Fruit fly (Drosophila melanogaster): ENCODE data around the gene CG6184.

Gene CG6184

DNA sequence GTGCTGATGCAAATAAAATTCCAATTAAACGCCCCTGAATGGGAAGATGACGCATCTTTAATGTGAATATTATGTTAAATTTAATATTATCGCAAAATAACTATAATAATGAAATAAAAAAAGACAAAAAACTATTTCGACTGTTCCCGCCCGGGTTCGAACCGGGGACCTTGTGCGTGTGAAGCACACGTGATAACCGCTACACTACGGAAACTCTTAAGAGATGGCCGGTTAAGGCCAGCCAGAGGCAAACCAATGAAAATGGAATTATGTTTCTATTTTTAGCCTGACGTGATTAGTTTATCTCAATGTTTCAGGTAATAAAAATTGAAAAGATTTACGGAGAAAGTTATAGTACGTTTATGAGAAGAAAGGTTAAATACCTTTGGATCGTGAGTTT, 14.5 kb upstream of the CG6184 start (continued):
- TF ChIP-seq Gsc (GFP tag; IDR thresholded peaks at IDR 0.05) (no peak), gt (GFP tag; IDR thresholded peaks at IDR 0.05) (no peak), ro (GFP tag; IDR thresholded peaks at IDR 0.05) (no peak)

DNA sequence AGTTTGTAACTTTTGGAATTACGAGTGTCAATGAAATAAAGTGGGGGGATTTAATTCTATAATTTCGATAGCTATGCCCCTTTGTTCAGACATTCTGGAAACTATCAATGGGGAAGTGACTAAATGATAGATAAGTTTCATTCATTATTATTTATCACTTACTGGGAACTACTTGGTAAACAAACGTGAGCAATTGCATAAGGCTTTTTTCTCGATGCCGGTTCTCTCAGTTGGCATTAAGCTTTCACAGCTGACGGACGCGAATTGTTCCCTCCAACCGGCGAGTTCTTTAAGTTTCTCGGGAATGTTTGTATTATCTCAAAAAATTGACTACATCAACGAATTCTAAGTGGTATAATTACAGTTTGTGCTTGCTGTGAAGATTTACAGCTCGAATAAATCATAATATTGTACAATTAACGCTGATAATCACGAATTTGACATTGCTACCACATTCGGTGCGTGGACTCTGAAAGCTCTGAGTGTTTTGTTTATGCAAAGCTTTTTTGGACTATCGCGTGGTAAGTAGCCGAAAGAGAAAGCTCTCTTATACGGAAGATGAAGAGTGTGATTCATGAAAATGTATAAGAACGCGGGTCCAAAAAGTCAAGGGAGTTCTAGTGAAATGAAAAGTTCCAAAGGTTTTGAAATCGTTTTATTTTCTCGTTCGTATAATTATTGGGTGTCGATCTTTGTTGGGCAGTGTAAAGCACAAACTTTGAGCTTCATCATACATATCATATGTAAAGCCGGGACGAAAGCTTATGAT, 13.7 kb upstream of the CG6184 start, which contains the start of gene Naam:
TSS of gene Naam (plus strand) at position 228 of the 769 bp plus-strand sequence.
- no peak for TF ChIP-seq CG2202 (tag; optimal IDR thresholded peaks at IDR 0.05)
- no peak for TF ChIP-seq lov (optimal IDR thresholded peaks at IDR 0.05)
- peak; percentile 70; the same call in 2 of the 3 replicates for TF ChIP-seq lov (GFP tag; IDR thresholded peaks at IDR 0.05)
- no peak for TF ChIP-seq CG11093 (GFP tag; IDR thresholded peaks at IDR 0.05)
- TF ChIP-seq jigr1 (GFP tag; IDR thresholded peaks at IDR 0.05) = no peak
- TF ChIP-seq Kr (GFP tag; optimal IDR thresholded peaks at IDR 0.05) = no peak
- TF ChIP-seq CG7556 (GFP tag; optimal IDR thresholded peaks at IDR 0.05) = peak; percentile 85
- peak; percentile 7; the same call in 1 of the 2 replicates for TF ChIP-seq dati (GFP tag; IDR thresholded peaks at IDR 0.05)
- TF ChIP-seq CG4707 (GFP tag; optimal IDR thresholded peaks at IDR 0.05) = peak; percentile 35
- peak; percentile 61 for TF ChIP-seq jumu (GFP tag; optimal IDR thresholded peaks at IDR 0.05)
- TF ChIP-seq lilli (GFP tag; optimal IDR thresholded peaks at IDR 0.05) = peak; percentile 92
- peak; percentile 83 for TF ChIP-seq CG3281 (GFP tag; optimal IDR thresholded peaks at IDR 0.05)
- TF ChIP-seq salm (tag; optimal IDR thresholded peaks at IDR 0.05) = peak; percentile 67
- TF ChIP-seq ssp (GFP tag; IDR thresholded peaks at IDR 0.05) = no peak
- TF ChIP-seq insv (GFP tag; optimal IDR thresholded peaks at IDR 0.05) = no peak
- TF ChIP-seq gsb (GFP tag; IDR thresholded peaks at IDR 0.05) = peak; percentile 38; the same call in 1 of the 2 replicates
- TF ChIP-seq CG9437 (GFP tag; optimal IDR thresholded peaks at IDR 0.05) = peak; percentile 57
- peak; percentile 88 for TF ChIP-seq her (GFP tag; optimal IDR thresholded peaks at IDR 0.05)
- peak; percentile 89 for TF ChIP-seq PHDP (tag; optimal IDR thresholded peaks at IDR 0.05)
- TF ChIP-seq zf30C (GFP tag; optimal IDR thresholded peaks at IDR 0.05) = no peak
- no peak for TF ChIP-seq CG2129 (GFP tag; IDR thresholded peaks at IDR 0.05; ENCODE audit: partially characterized antibody)
- TF ChIP-seq ken (GFP tag; IDR thresholded peaks at IDR 0.05) = 0 out of 3 replicates have a peak, but pooled peaks have one; percentile 49
- TF ChIP-seq br (optimal IDR thresholded peaks at IDR 0.05) = no peak
- TF ChIP-seq CG30431 (GFP tag; optimal IDR thresholded peaks at IDR 0.05) = no peak
- peak; percentile 69 for TF ChIP-seq CG6689 (GFP tag; IDR thresholded peaks at IDR 0.05)
- peak; percentile 56 for TF ChIP-seq Aef1 (GFP tag; IDR thresholded peaks at IDR 0.05)
- peak; percentile 56 for TF ChIP-seq Taf1 (GFP tag; IDR thresholded peaks at IDR 0.05)
- TF ChIP-seq Rx (GFP tag; IDR thresholded peaks at IDR 0.05) = peak; percentile 58; the same call in 1 of the 2 replicates
- TF ChIP-seq Eip74EF (GFP tag; optimal IDR thresholded peaks at IDR 0.05) = peak in 1 of 2 experiments; percentile 55
- TF ChIP-seq CG33557 (GFP tag; optimal IDR thresholded peaks at IDR 0.05) = no peak
- TF ChIP-seq Side (GFP tag; optimal IDR thresholded peaks at IDR 0.05) = peak; percentile 76
- TF ChIP-seq mirr (GFP tag; optimal IDR thresholded peaks at IDR 0.05) = peak; percentile 52
- TF ChIP-seq gt (GFP tag; IDR thresholded peaks at IDR 0.05) = no peak
- TF ChIP-seq unpg (GFP tag; optimal IDR thresholded peaks at IDR 0.05) = peak; percentile 85
- peak; percentile 7 for TF ChIP-seq CG6254 (GFP tag; optimal IDR thresholded peaks at IDR 0.05)
- TF ChIP-seq CG11247 (GFP tag; IDR thresholded peaks at IDR 0.05) = peak; percentile 75
- TF ChIP-seq danr (GFP tag; IDR thresholded peaks at IDR 0.05) = peak; percentile 30; the same call in 1 of the 2 replicates
- peak; percentile 54 for TF ChIP-seq CG4854 (GFP tag; optimal IDR thresholded peaks at IDR 0.05)
- TF ChIP-seq bcd (GFP tag; optimal IDR thresholded peaks at IDR 0.05) = peak; percentile 71
- peak; percentile 86 for TF ChIP-seq NfI (GFP tag; optimal IDR thresholded peaks at IDR 0.05)
- no peak for TF ChIP-seq CG30020 (tag; optimal IDR thresholded peaks at IDR 0.05)
- peak; percentile 44 for TF ChIP-seq psq (GFP tag; optimal IDR thresholded peaks at IDR 0.05)
- TF ChIP-seq ab (GFP tag; optimal IDR thresholded peaks at IDR 0.05) = peak; percentile 8
- TF ChIP-seq ranshi (GFP tag; IDR thresholded peaks at IDR 0.05) = peak; percentile 60; the same call in 1 of the 2 replicates
- peak; percentile 58 to 85 for TF ChIP-seq Hr51 (GFP tag; optimal IDR thresholded peaks at IDR 0.05)
- no peak for TF ChIP-seq dmrt11E (tag; optimal IDR thresholded peaks at IDR 0.05)
